Fruit fly (Drosophila melanogaster): Measurements from ENCODE around the gene CG13640.

Gene CG13640

dm6 chr3R:24851429-24851828 is 10.5 kb downstream of the CG13640 start, which contains the start of gene Nct:
TSS of gene Nct (plus strand) at chr3R:24851601.
- no peak for TF ChIP-seq fd59A (GFP tag; optimal IDR thresholded peaks at IDR 0.05)
- TF ChIP-seq Sox14 (GFP tag; optimal IDR thresholded peaks at IDR 0.05), result peak; percentile 68

dm6 chr3R:24850420-24850819 is 11.5 kb downstream of the CG13640 start, which contains the start of gene CG7006:
TSS of gene CG7006 (plus strand) at chr3R:24850627.
- peak; percentile 48 for TF ChIP-seq CG11902 (GFP tag; optimal IDR thresholded peaks at IDR 0.05)
- TF ChIP-seq lz (GFP tag; optimal IDR thresholded peaks at IDR 0.05), result peak; percentile 70
- peak; percentile 83 for TF ChIP-seq cyc (GFP tag; optimal IDR thresholded peaks at IDR 0.05)
- TF ChIP-seq Sox14 (GFP tag; optimal IDR thresholded peaks at IDR 0.05), result peak; percentile 39
- peak; percentile 41 for TF ChIP-seq acj6 (GFP tag; optimal IDR thresholded peaks at IDR 0.05)
- TF ChIP-seq CG31627 (GFP tag; optimal IDR thresholded peaks at IDR 0.05), result peak; percentile 79
- TF ChIP-seq Hr39 (GFP tag; optimal IDR thresholded peaks at IDR 0.05), result peak; percentile 63
- no peak for TF ChIP-seq Sox102F (GFP tag; optimal IDR thresholded peaks at IDR 0.05)
- no peak for TF ChIP-seq CG10669 (GFP tag; optimal IDR thresholded peaks at IDR 0.05)
- TF ChIP-seq CG6276 (GFP tag; optimal IDR thresholded peaks at IDR 0.05), result no peak
- peak; percentile 77 for TF ChIP-seq Eip78C (GFP tag)
- TF ChIP-seq Ets21C (GFP tag; optimal IDR thresholded peaks at IDR 0.05), result peak; percentile 39
- TF ChIP-seq CG10631 (GFP tag; optimal IDR thresholded peaks at IDR 0.05), result peak; percentile 67
- peak; percentile 68 for TF ChIP-seq esn (GFP tag; optimal IDR thresholded peaks at IDR 0.05)
- peak; percentile 66 for TF ChIP-seq topi (GFP tag; optimal IDR thresholded peaks at IDR 0.05)
- no peak for TF ChIP-seq net (GFP tag; optimal IDR thresholded peaks at IDR 0.05)

dm6 chr3R:24845952-24846848 is 15.8 kb downstream of the CG13640 start:
- TF ChIP-seq CG10669 (GFP tag; optimal IDR thresholded peaks at IDR 0.05) (no peak), CG1621 (tag; optimal IDR thresholded peaks at IDR 0.05) (no peak), CG11762 (GFP tag; optimal IDR thresholded peaks at IDR 0.05; ENCODE audit: insufficient read depth) (no peak), CG16779 (tag; optimal IDR thresholded peaks at IDR 0.05) (no peak), CG3032 (tag; optimal IDR thresholded peaks at IDR 0.05) (no peak), CG10631 (GFP tag; optimal IDR thresholded peaks at IDR 0.05) (no peak), CG6163 (GFP tag; IDR thresholded peaks at IDR 0.05) (no peak), Met (GFP tag; optimal IDR thresholded peaks at IDR 0.05) (no peak), acj6 (GFP tag; optimal IDR thresholded peaks at IDR 0.05) (no peak), Blimp-1 (GFP tag; optimal IDR thresholded peaks at IDR 0.05) (no peak), CG6276 (GFP tag; optimal IDR thresholded peaks at IDR 0.05) (no peak), CG4318 (GFP tag; optimal IDR thresholded peaks at IDR 0.05) (no peak), Lpt (GFP tag; optimal IDR thresholded peaks at IDR 0.05) (no peak), salr (GFP tag; optimal IDR thresholded peaks at IDR 0.05) (no peak), achi (GFP tag; optimal IDR thresholded peaks at IDR 0.05) (no peak), dac (GFP tag; optimal IDR thresholded peaks at IDR 0.05) (no peak), ss (GFP tag; optimal IDR thresholded peaks at IDR 0.05) (no peak), dsx (GFP tag; optimal IDR thresholded peaks at IDR 0.05; ENCODE audit: poor library complexity, severe bottlenecking) (no peak), CG11294 (GFP tag; IDR thresholded peaks at IDR 0.05) (no peak), CG8319 (GFP tag; optimal IDR thresholded peaks at IDR 0.05) (no peak)

- TF ChIP-seq CG11294 (GFP tag; IDR thresholded peaks at IDR 0.05) (no peak), CG15336 (GFP tag; IDR thresholded peaks at IDR 0.05) (no peak), CG8632 (GFP tag; optimal IDR thresholded peaks at IDR 0.05) (no peak)
Measured at dm6 chr3R:24845148-24845547, 16.8 kb downstream of the CG13640 start.

All from whole organism, prepupa.